Fruit fly (Drosophila melanogaster) whole organism, embryonic: ENCODE results near the gene Mybbp1A.

Experiments
- CG10147 ChIP-seq: fragments of 200-800 bp; sonication (Bioruptor generic); optimal IDR thresholded peaks from 2 replicates; lab custom pipeline; 2019; ENCODE audit warnings: missing biosample characterization, mild to moderate bottlenecking, missing genetic modification characterization, moderate library complexity
- CG10462 ChIP-seq: fragments of 200-800 bp; sonication (Bioruptor generic); optimal IDR thresholded peaks from 2 replicates; lab custom pipeline; 2016; ENCODE audit warnings: missing biosample characterization, missing genetic modification characterization
- CG11398 ChIP-seq: fragments of 200-800 bp; sonication (Bioruptor generic); optimal IDR thresholded peaks from 2 replicates; lab custom pipeline; 2016; ENCODE audit warnings: missing biosample characterization, missing genetic modification characterization
- CG11695 ChIP-seq: fragments of 200-800 bp; sonication (Bioruptor generic); IDR thresholded peaks from 3 replicates; pipeline ENCODE4 v1.3.6; 2022; ENCODE audit warnings: missing biosample characterization, missing genetic modification characterization
- CG12104 ChIP-seq: fragments of 200-800 bp; sonication (Bioruptor generic); optimal IDR thresholded peaks from 3 replicates; lab custom pipeline; 2016; ENCODE audit warnings: missing biosample characterization, missing genetic modification characterization
- CG12155 ChIP-seq: fragments of 200-800 bp; sonication (Bioruptor generic); optimal IDR thresholded peaks from 3 replicates; lab custom pipeline; 2016; ENCODE audit warnings: missing biosample characterization, missing genetic modification characterization
- CG13287 ChIP-seq: fragments of 200-800 bp; sonication (Bioruptor generic); IDR thresholded peaks from 2 replicates; pipeline ENCODE4 v1.3.6; 2022; ENCODE audit warnings: missing biosample characterization, missing genetic modification characterization; ENCODE audit not compliant: partially characterized antibody
- CG13424 ChIP-seq: fragments of 200-800 bp; sonication (Bioruptor generic); optimal IDR thresholded peaks from 2 replicates; lab custom pipeline; 2019; ENCODE audit warnings: missing biosample characterization, mild to moderate bottlenecking, missing genetic modification characterization, moderate library complexity
- CG15696 ChIP-seq: fragments of 200-800 bp; sonication (Bioruptor generic); optimal IDR thresholded peaks from 2 replicates; lab custom pipeline; 2019; ENCODE audit warnings: missing biosample characterization, mild to moderate bottlenecking, missing genetic modification characterization, moderate library complexity
- CG1603 ChIP-seq: fragments of 200-800 bp; sonication (Bioruptor generic); optimal IDR thresholded peaks from 2 replicates; lab custom pipeline; 2019; ENCODE audit warnings: missing biosample characterization, mild to moderate bottlenecking, missing genetic modification characterization, moderate library complexity
- CG16813 ChIP-seq: fragments of 200-800 bp; sonication (Bioruptor generic); IDR thresholded peaks from 3 replicates; pipeline ENCODE4 v1.3.6; 2022; ENCODE audit warnings: missing biosample characterization, missing genetic modification characterization; ENCODE audit not compliant: partially characterized antibody
- CG17361 ChIP-seq: fragments of 200-800 bp; sonication (Bioruptor generic); IDR thresholded peaks from 3 replicates; pipeline ENCODE4 v1.3.6; 2022; ENCODE audit warnings: missing biosample characterization, missing genetic modification characterization
- CG17912 ChIP-seq: fragments of 200-800 bp; sonication (Bioruptor generic); optimal IDR thresholded peaks from 2 replicates; lab custom pipeline; 2018; ENCODE audit warnings: missing biosample characterization, mild to moderate bottlenecking, missing genetic modification characterization
- CG18011 ChIP-seq: fragments of 200-800 bp; sonication (Bioruptor generic); optimal IDR thresholded peaks from 2 replicates; lab custom pipeline; 2017; ENCODE audit warnings: missing biosample characterization, missing genetic modification characterization, mild to moderate bottlenecking, moderate library complexity, missing genotype
- CG2116 ChIP-seq: fragments of 200-800 bp; sonication (Bioruptor generic); optimal IDR thresholded peaks from 3 replicates; lab custom pipeline; 2018; ENCODE audit warnings: missing biosample characterization, mild to moderate bottlenecking, missing genetic modification characterization
- CG31224 ChIP-seq: fragments of 200-800 bp; sonication (Bioruptor generic); IDR thresholded peaks from 2 replicates; pipeline ENCODE4 v1.3.6; 2022; ENCODE audit warnings: missing biosample characterization, missing genetic modification characterization
- CG3995 ChIP-seq: fragments of 200-800 bp; sonication (Bioruptor generic); optimal IDR thresholded peaks from 3 replicates; lab custom pipeline; 2016; ENCODE audit warnings: missing biosample characterization, missing genetic modification characterization
- CG42726 ChIP-seq: fragments of 200-800 bp; sonication (Bioruptor generic); IDR thresholded peaks from 2 replicates; pipeline ENCODE4 v1.3.6; 2022; ENCODE audit warnings: missing biosample characterization, missing genetic modification characterization; ENCODE audit not compliant: partially characterized antibody
- CG7963 ChIP-seq: fragments of 200-800 bp; sonication (Bioruptor generic); IDR thresholded peaks from 3 replicates; pipeline ENCODE4 v1.3.6; 2022; ENCODE audit warnings: missing biosample characterization, missing genetic modification characterization; ENCODE audit not compliant: partially characterized antibody
- CG9876 ChIP-seq: fragments of 200-800 bp; sonication (Bioruptor generic); optimal IDR thresholded peaks from 2 replicates; lab custom pipeline; 2016; ENCODE audit warnings: missing biosample characterization, missing genetic modification characterization
- Dad ChIP-seq: fragments of 200-800 bp; sonication (Bioruptor generic); optimal IDR thresholded peaks from 3 replicates; lab custom pipeline; 2016; ENCODE audit warnings: missing biosample characterization, missing genetic modification characterization
- E2f1 ChIP-seq: fragments of 200-800 bp; sonication (Bioruptor generic); IDR thresholded peaks from 2 replicates; pipeline ENCODE4 v1.3.6; 2022; ENCODE audit warnings: missing biosample characterization, missing genetic modification characterization
- Elba2 ChIP-seq: fragments of 200-800 bp; sonication (Bioruptor generic); optimal IDR thresholded peaks from 3 replicates; lab custom pipeline; 2016; ENCODE audit warnings: missing biosample characterization, missing genetic modification characterization
- HLH4C ChIP-seq: fragments of 200-800 bp; sonication (Bioruptor generic); IDR thresholded peaks from 3 replicates; pipeline ENCODE4 v1.3.6; 2022; ENCODE audit warnings: missing biosample characterization, missing genetic modification characterization; ENCODE audit not compliant: partially characterized antibody
- MBD-R2 ChIP-seq: fragments of 200-800 bp; sonication (Bioruptor generic); IDR thresholded peaks from 2 replicates; pipeline ENCODE4 v1.3.6; 2022; ENCODE audit warnings: missing biosample characterization, missing genetic modification characterization
- MESR4 ChIP-seq: fragments of 200-800 bp; sonication (Bioruptor generic); optimal IDR thresholded peaks from 2 replicates; lab custom pipeline; 2018; ENCODE audit warnings: missing biosample characterization, mild to moderate bottlenecking, missing genetic modification characterization, moderate library complexity
- MTF-1 ChIP-seq: fragments of 200-800 bp; sonication (Bioruptor generic); optimal IDR thresholded peaks from 2 replicates; lab custom pipeline; 2018; ENCODE audit warnings: missing biosample characterization, mild to moderate bottlenecking, missing genetic modification characterization, borderline replicate concordance
- Med ChIP-seq: fragments of 200-800 bp; sonication (Bioruptor generic); peaks from one replicate; lab custom pipeline; 2016; ENCODE audit warnings: missing biosample characterization, missing genetic modification characterization, mild to moderate bottlenecking, inconsistent platforms, moderate library complexity
- Meics ChIP-seq: fragments of 200-800 bp; sonication (Bioruptor generic); optimal IDR thresholded peaks from 2 replicates; lab custom pipeline; 2017; ENCODE audit warnings: missing biosample characterization, mild to moderate bottlenecking, missing genetic modification characterization
- Nf-YA ChIP-seq: fragments of 200-800 bp; sonication (Bioruptor generic); IDR thresholded peaks from 2 replicates; pipeline ENCODE4 v1.3.6; 2022; ENCODE audit warnings: missing biosample characterization, missing genetic modification characterization
- NfI ChIP-seq: fragments of 200-800 bp; sonication (Bioruptor generic); optimal IDR thresholded peaks from 3 replicates; lab custom pipeline; 2018; ENCODE audit warnings: missing biosample characterization, mild to moderate bottlenecking, missing genetic modification characterization, moderate library complexity
- Opbp ChIP-seq: fragments of 200-800 bp; sonication (Bioruptor generic); IDR thresholded peaks from 3 replicates; pipeline ENCODE4 v1.3.6; 2022; ENCODE audit warnings: missing biosample characterization, missing genetic modification characterization; ENCODE audit not compliant: partially characterized antibody
- PHDP ChIP-seq: fragments of 200-800 bp; sonication (Bioruptor generic); optimal IDR thresholded peaks from 3 replicates; lab custom pipeline; 2018; ENCODE audit warnings: missing biosample characterization, mild to moderate bottlenecking, missing genetic modification characterization, moderate library complexity
- TFAM ChIP-seq: fragments of 200-800 bp; sonication (Bioruptor generic); optimal IDR thresholded peaks from 2 replicates; lab custom pipeline; 2017; ENCODE audit warnings: missing biosample characterization, missing genetic modification characterization, inconsistent platforms
- Taf1 ChIP-seq: fragments of 200-800 bp; sonication (Bioruptor generic); IDR thresholded peaks from 2 replicates; pipeline ENCODE4 v1.3.6; 2022; ENCODE audit warnings: missing biosample characterization, missing genetic modification characterization
- bab2 ChIP-seq: fragments of 200-800 bp; sonication (Bioruptor generic); optimal IDR thresholded peaks from 2 replicates; lab custom pipeline; 2016; ENCODE audit warnings: missing biosample characterization, missing genetic modification characterization
- crol ChIP-seq: fragments of 200-800 bp; sonication (Bioruptor generic); IDR thresholded peaks from 2 replicates; pipeline ENCODE4 v1.3.6; 2022; ENCODE audit warnings: missing biosample characterization, missing genetic modification characterization
- dan ChIP-seq: fragments of 200-800 bp; sonication (Bioruptor generic); IDR thresholded peaks from 2 replicates; pipeline ENCODE4 v1.3.6; 2022; ENCODE audit warnings: missing biosample characterization, missing genetic modification characterization
- eve ChIP-seq, 2 experiments: fragments of >200 bp; optimal IDR thresholded peaks; 2 replicates each; lab custom pipeline; 2017; ENCODE audit warnings: missing biosample characterization in 2 of 2, missing genetic modification characterization in 2 of 2
- fu2 ChIP-seq: fragments of 200-800 bp; sonication (Bioruptor generic); optimal IDR thresholded peaks from 2 replicates; lab custom pipeline; 2016; ENCODE audit warnings: missing biosample characterization, missing genetic modification characterization
- gfzf ChIP-seq: fragments of 200-800 bp; sonication (Bioruptor generic); optimal IDR thresholded peaks from 2 replicates; lab custom pipeline; 2016; ENCODE audit warnings: missing biosample characterization, mild to moderate bottlenecking, missing genetic modification characterization, moderate library complexity
- ken ChIP-seq: fragments of 200-800 bp; sonication (Bioruptor generic); IDR thresholded peaks from 3 replicates; pipeline ENCODE4 v1.3.6; 2022; ENCODE audit warnings: missing biosample characterization, missing genetic modification characterization
- luna ChIP-seq: fragments of 200-800 bp; sonication (Bioruptor generic); optimal IDR thresholded peaks from 2 replicates; lab custom pipeline; 2016; ENCODE audit warnings: missing biosample characterization, missing genetic modification characterization
- mam ChIP-seq: fragments of 200-800 bp; sonication (Bioruptor generic); optimal IDR thresholded peaks from 3 replicates; lab custom pipeline; 2016; ENCODE audit warnings: missing biosample characterization, missing genetic modification characterization
- nau ChIP-seq: fragments of 200-800 bp; sonication (Bioruptor generic); optimal IDR thresholded peaks from 3 replicates; lab custom pipeline; 2017; ENCODE audit warnings: missing biosample characterization, mild to moderate bottlenecking, missing genetic modification characterization, missing genetic modification reagents
- rib ChIP-seq: fragments of 200-800 bp; sonication (Bioruptor generic); IDR thresholded peaks from 2 replicates; pipeline ENCODE4 v1.3.6; 2022; ENCODE audit warnings: missing biosample characterization, missing genetic modification characterization
- schlank ChIP-seq: fragments of 200-800 bp; sonication (Bioruptor generic); optimal IDR thresholded peaks from 2 replicates; lab custom pipeline; 2018; ENCODE audit warnings: missing biosample characterization, mild to moderate bottlenecking, missing genetic modification characterization
- sim ChIP-seq: fragments of 200-800 bp; sonication (Bioruptor generic); IDR thresholded peaks from 2 replicates; pipeline ENCODE4 v1.3.6; 2022; ENCODE audit warnings: missing biosample characterization, missing genetic modification characterization
- so ChIP-seq: fragments of 200-800 bp; sonication (Bioruptor generic); IDR thresholded peaks from 3 replicates; pipeline ENCODE4 v1.3.6; 2022; ENCODE audit warnings: missing biosample characterization, missing genetic modification characterization
- usp ChIP-seq: fragments of >200 bp; optimal IDR thresholded peaks from 2 replicates; lab custom pipeline; 2017; ENCODE audit warnings: missing biosample characterization, missing genetic modification characterization
- wek ChIP-seq: fragments of 200-800 bp; sonication (Bioruptor generic); optimal IDR thresholded peaks from 3 replicates; lab custom pipeline; 2018; ENCODE audit warnings: missing biosample characterization, mild to moderate bottlenecking, missing genetic modification characterization, moderate library complexity

Gene Mybbp1A

DNA sequence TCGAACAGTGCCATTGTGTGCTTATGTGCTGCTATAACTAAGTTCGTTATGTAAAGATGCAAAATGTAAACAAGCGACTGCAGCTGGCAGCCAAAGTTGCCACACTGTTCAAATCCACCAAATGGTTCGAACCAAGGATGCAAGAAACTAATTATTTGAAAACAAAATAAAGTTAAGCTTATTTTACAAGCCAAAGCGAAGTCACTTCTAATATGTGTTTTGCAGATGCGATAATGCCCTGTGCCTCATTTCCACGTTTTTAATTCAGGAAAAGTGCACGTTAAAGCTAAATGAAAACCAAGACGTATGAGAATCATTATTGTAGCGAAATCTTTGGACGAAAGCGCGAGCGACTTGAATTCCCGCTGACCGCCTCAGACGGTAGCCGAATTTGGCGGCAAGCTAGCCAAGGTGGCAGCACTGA, 8.4 kb upstream of the Mybbp1A start, which contains the start of the genes CG13365 and Vsp37A (continued):
- TF ChIP-seq schlank (tag; lab: Kevin White, UChicago) = no peak
- peak; percentile 54 for TF ChIP-seq gfzf (GFP tag; lab: Kevin White, UChicago)
- no peak for TF ChIP-seq CG7963 (GFP tag; lab: Robert Waterston, UW)
- TF ChIP-seq bab2 (GFP tag; lab: Kevin White, UChicago) = peak; percentile 64
- no peak for TF ChIP-seq Elba2 (GFP tag; lab: Kevin White, UChicago)
- peak; percentile 41 for TF ChIP-seq CG12155 (GFP tag; lab: Kevin White, UChicago)
- TF ChIP-seq CG17912 (GFP tag; lab: Kevin White, UChicago) = no peak
- peak; percentile 33 for TF ChIP-seq NfI
- no peak for TF ChIP-seq PHDP (tag; lab: Kevin White, UChicago)
- TF ChIP-seq CG11398 (GFP tag; lab: Kevin White, UChicago) = no peak
- TF ChIP-seq CG11695 (GFP tag; lab: Robert Waterston, UW) = 0 out of 3 replicates have a peak, but pooled peaks have one; percentile 41
- TF ChIP-seq CG10462 = no peak
- TF ChIP-seq Taf1 (GFP tag; lab: Robert Waterston, UW) = no peak
- TF ChIP-seq MBD-R2 (GFP tag; lab: Robert Waterston, UW) = peak; percentile 58
- no peak for TF ChIP-seq eve (GFP tag; optimal IDR thresholded peaks at IDR 0.05; lab: Kevin White, UChicago)
- no peak for TF ChIP-seq E2f1
- TF ChIP-seq CG15696 (tag; lab: Kevin White, UChicago) = peak; percentile 58
- TF ChIP-seq CG16813 (GFP tag; lab: Robert Waterston, UW) = no peak
- TF ChIP-seq CG42726 = no peak
- peak; percentile 14 for TF ChIP-seq CG1603 (tag; lab: Kevin White, UChicago)
- TF ChIP-seq usp (GFP tag; lab: Kevin White, UChicago) = no peak
- TF ChIP-seq fu2 (GFP tag; lab: Kevin White, UChicago) = peak; percentile 25
- peak; percentile 44 for TF ChIP-seq Meics (GFP tag; lab: Kevin White, UChicago)
- TF ChIP-seq nau (GFP tag; lab: Kevin White, UChicago) = no peak
- no peak for TF ChIP-seq so (GFP tag; lab: Robert Waterston, UW)
- TF ChIP-seq wek (GFP tag; lab: Kevin White, UChicago) = peak; percentile 25
- peak; percentile 44 for TF ChIP-seq mam
- no peak for TF ChIP-seq CG31224 (GFP tag; lab: Robert Waterston, UW)
- peak; percentile 39 for TF ChIP-seq CG2116 (GFP tag; lab: Kevin White, UChicago)
- TF ChIP-seq TFAM (GFP tag; lab: Kevin White, UChicago) = no peak
- peak; percentile 10 for TF ChIP-seq Dad (GFP tag; lab: Kevin White, UChicago)
- peak; percentile 74 for TF ChIP-seq CG3995 (GFP tag; lab: Kevin White, UChicago)
- TF ChIP-seq Med (GFP tag; lab: Kevin White, UChicago) = peak; percentile 88
- TF ChIP-seq CG10147 (GFP tag; lab: Kevin White, UChicago) = peak; percentile 29
- TF ChIP-seq Nf-YA (GFP tag; lab: Robert Waterston, UW) = peak; percentile 39; the same call in 1 of the 2 replicates

DNA sequence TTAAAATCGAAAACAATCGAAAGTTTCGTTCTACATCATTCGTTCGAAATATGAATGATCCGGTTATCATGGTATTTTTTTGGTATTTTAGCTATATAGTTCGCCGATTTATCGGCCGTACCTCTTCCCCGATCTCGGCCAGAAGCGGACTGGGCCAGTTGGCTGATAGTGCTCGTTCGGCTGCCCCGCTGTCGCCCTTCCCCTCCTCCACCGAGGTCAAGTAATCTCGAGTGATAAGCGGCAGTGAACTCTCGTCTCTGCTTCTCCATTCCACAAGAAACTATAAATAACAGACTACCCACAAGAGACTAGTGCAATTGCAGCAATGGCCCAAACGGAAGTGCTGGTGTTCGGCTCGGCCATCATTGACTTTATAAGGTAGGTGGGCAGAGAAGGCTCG, 6.2 kb upstream of the Mybbp1A start, which contains the start of gene CG13369:
TSS of gene CG13369 (plus strand) at position 112 of the 400 bp plus-strand sequence.
- TF ChIP-seq MESR4 (GFP tag; lab: Kevin White, UChicago) (peak; percentile 34), HLH4C (0 out of 3 replicates have a peak, but pooled peaks have one; percentile 26), CG18011 (no peak), Meics (GFP tag; lab: Kevin White, UChicago) (no peak), sim (GFP tag; lab: Robert Waterston, UW) (no peak), CG9876 (no peak), crol (peak; percentile 78), ken (GFP tag; lab: Robert Waterston, UW) (no peak), CG13424 (tag; lab: Kevin White, UChicago) (no peak), CG12104 (no peak), rib (GFP tag; lab: Robert Waterston, UW) (no peak), CG17361 (GFP tag; lab: Robert Waterston, UW) (no peak), CG13287 (GFP tag; lab: Robert Waterston, UW) (peak; percentile 22; the same call in 1 of the 2 replicates), MTF-1 (no peak), dan (GFP tag; lab: Robert Waterston, UW) (no peak), luna (GFP tag; lab: Kevin White, UChicago) (no peak), Opbp (0 out of 3 replicates have a peak, but pooled peaks have one; percentile 44)
